Worm (Caenorhabditis elegans): Measurements from ENCODE around the gene Y11D7A.3.

Y11D7A.3 gene

ce11 chrIV:9212121-9212520, 20.8 kb upstream of the Y11D7A.3 start, which contains the start of gene C46C2.6:
Gene C46C2.6 (plus strand): TSS chrIV:9212421.
- TF ChIP-seq C34F6.9 (tag; optimal IDR thresholded peaks at IDR 0.05) (no peak), peb-1 (tag; optimal IDR thresholded peaks at IDR 0.05) (no peak), elt-1 (tag; optimal IDR thresholded peaks at IDR 0.05) (no peak), ztf-4 (tag; optimal IDR thresholded peaks at IDR 0.05) (peak; percentile 10), blmp-1 (tag; optimal IDR thresholded peaks at IDR 0.05; ENCODE audit: insufficient read depth) (no peak), sem-4 (tag; optimal IDR thresholded peaks at IDR 0.05) (no peak)

DNA sequence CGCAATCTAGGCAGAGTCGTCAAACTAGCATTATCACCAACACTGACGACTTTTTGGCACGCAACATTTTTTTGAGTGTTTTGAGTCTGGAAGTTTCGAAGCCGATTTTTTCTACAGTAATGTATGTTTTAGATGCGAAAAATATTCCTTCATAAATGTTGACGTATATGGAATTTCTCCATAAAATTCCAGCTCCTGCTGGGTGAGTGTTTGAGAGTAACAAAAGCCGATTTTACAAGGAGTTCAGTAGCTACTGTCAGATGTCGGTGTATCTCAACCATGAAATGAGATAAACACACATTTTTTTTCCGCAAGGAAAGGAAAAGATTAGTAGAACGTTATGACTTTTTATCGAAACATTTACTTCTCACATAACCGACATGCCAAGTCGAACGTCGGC, 18.1 kb upstream of the Y11D7A.3 start:
- TF ChIP-seq skn-1 (tag; optimal IDR thresholded peaks at IDR 0.05), result no peak
- TF ChIP-seq elt-1 (tag; optimal IDR thresholded peaks at IDR 0.05), result no peak
- no peak for TF ChIP-seq alr-1 (tag; optimal IDR thresholded peaks at IDR 0.05)
- no peak for TF ChIP-seq gmeb-1 (tag; optimal IDR thresholded peaks at IDR 0.05)
- no peak for TF ChIP-seq Y55F3AM.14 (GFP tag; optimal IDR thresholded peaks at IDR 0.05)
- no peak for TF ChIP-seq fos-1 (tag; optimal IDR thresholded peaks at IDR 0.05)
- no peak for TF ChIP-seq ceh-82 (tag; optimal IDR thresholded peaks at IDR 0.05)
- no peak for TF ChIP-seq ztf-1 (GFP tag; conservative IDR thresholded peaks at IDR 0.05)
- no peak for TF ChIP-seq nhr-77 (tag; optimal IDR thresholded peaks at IDR 0.05)

DNA sequence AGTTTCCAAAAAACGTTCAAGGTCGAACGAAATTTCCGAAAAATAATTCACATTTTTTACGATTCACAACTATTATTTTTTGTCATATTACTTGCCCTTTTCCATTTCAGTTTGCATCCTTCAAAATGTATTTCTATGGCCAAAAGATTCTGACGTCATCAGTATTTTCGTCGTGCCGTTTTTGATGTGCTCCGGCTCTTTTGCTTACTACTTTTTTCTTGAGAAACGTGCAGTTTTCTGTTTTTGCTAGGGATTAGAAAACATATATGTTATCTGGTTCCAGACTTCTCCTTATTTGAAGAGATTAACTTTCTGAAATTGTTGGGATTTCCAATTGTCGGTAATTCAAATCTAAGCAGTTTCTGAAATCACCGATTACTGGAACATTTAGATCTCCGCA, 17.1 kb upstream of the Y11D7A.3 start:
- peak; percentile 24 for TF ChIP-seq unc-55 (GFP tag; optimal IDR thresholded peaks at IDR 0.05)
- no peak for TF ChIP-seq nhr-25 (tag; optimal IDR thresholded peaks at IDR 0.05)

DNA sequence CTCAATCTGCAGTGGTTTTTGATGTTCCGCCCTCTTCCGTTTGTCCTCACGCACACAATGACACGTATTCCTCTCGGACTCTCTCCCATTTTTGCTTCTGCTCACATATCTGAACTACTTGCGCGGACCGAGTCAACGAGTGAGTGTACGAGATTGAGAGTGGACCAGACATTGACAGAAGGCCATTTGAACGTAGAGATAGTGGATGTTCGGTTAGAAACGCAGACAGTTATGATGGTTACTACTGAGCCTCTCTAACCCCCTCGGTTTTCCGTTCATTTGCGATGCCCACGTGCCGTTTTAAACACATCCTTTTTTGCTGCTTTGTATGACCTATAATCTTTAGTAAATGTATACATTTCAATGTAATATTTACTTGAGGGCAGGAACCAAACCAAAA, 16.5 kb upstream of the Y11D7A.3 start:
- TF ChIP-seq egl-27 (tag; optimal IDR thresholded peaks at IDR 0.05) (peak; percentile 28), elt-3 (tag; optimal IDR thresholded peaks at IDR 0.05) (no peak), lin-11 (tag; optimal IDR thresholded peaks at IDR 0.05) (peak; percentile 39), gmeb-1 (tag; optimal IDR thresholded peaks at IDR 0.05) (no peak), snpc-4 (tag; optimal IDR thresholded peaks at IDR 0.05) (peak; percentile 7), nhr-12 (tag; optimal IDR thresholded peaks at IDR 0.05) (no peak), C34F6.9 (tag; optimal IDR thresholded peaks at IDR 0.05) (peak; percentile 76), aly-2 (tag; optimal IDR thresholded peaks at IDR 0.05) (no peak), peb-1 (tag; optimal IDR thresholded peaks at IDR 0.05) (no peak), lin-13 (GFP tag; optimal IDR thresholded peaks at IDR 0.05) (no peak), nhr-23 (tag; optimal IDR thresholded peaks at IDR 0.05) (no peak), nhr-6 (tag; optimal IDR thresholded peaks at IDR 0.05) (no peak), mab-5 (tag; optimal IDR thresholded peaks at IDR 0.05) (peak; percentile 25), nhr-77 (tag; optimal IDR thresholded peaks at IDR 0.05) (no peak), Y55F3AM.14 (GFP tag; optimal IDR thresholded peaks at IDR 0.05) (no peak), ztf-4 (tag; optimal IDR thresholded peaks at IDR 0.05) (no peak), elt-1 (tag; optimal IDR thresholded peaks at IDR 0.05) (no peak), lin-39 (tag; optimal IDR thresholded peaks at IDR 0.05) (no peak), nhr-237 (tag; optimal IDR thresholded peaks at IDR 0.05) (no peak), dmd-4 (tag; optimal IDR thresholded peaks at IDR 0.05) (no peak), sma-9 (GFP tag; optimal IDR thresholded peaks at IDR 0.05) (peak; percentile 73), sma-9 (tag; optimal IDR thresholded peaks at IDR 0.05) (no peak), crh-2 (tag; optimal IDR thresholded peaks at IDR 0.05) (peak; percentile 63), skn-1 (tag; optimal IDR thresholded peaks at IDR 0.05) (no peak), fos-1 (tag; optimal IDR thresholded peaks at IDR 0.05) (no peak), nhr-11 (tag; optimal IDR thresholded peaks at IDR 0.05) (no peak), alr-1 (tag; optimal IDR thresholded peaks at IDR 0.05) (no peak), mbf-1 (tag; optimal IDR thresholded peaks at IDR 0.05) (no peak), ZK546.5 (tag; optimal IDR thresholded peaks at IDR 0.05) (no peak), sma-3 (GFP tag; optimal IDR thresholded peaks at IDR 0.05) (no peak), sem-4 (tag; optimal IDR thresholded peaks at IDR 0.05) (peak; percentile 66), nhr-25 (tag; optimal IDR thresholded peaks at IDR 0.05) (no peak), ama-1 (optimal IDR thresholded peaks at IDR 0.05) (no peak), ceh-82 (tag; optimal IDR thresholded peaks at IDR 0.05) (no peak), nhr-10 (tag; optimal IDR thresholded peaks at IDR 0.05) (no peak), ceh-16 (tag; optimal IDR thresholded peaks at IDR 0.05) (no peak), ztf-11 (tag; optimal IDR thresholded peaks at IDR 0.05) (no peak), unc-55 (GFP tag; optimal IDR thresholded peaks at IDR 0.05) (peak; percentile 55), nhr-21 (tag; optimal IDR thresholded peaks at IDR 0.05) (no peak), lsy-2 (tag; optimal IDR thresholded peaks at IDR 0.05) (peak in 1 of 2 experiments; percentile 66), ztf-1 (GFP tag; conservative IDR thresholded peaks at IDR 0.05) (no peak), zag-1 (tag; optimal IDR thresholded peaks at IDR 0.05) (peak; percentile 64), R02D3.7 (tag; optimal IDR thresholded peaks at IDR 0.05) (no peak), unc-39 (tag; optimal IDR thresholded peaks at IDR 0.05) (no peak), nhr-129 (tag; optimal IDR thresholded peaks at IDR 0.05) (peak; percentile 60), F13H6.1 (tag; optimal IDR thresholded peaks at IDR 0.05) (peak; percentile 27), mdl-1 (tag; optimal IDR thresholded peaks at IDR 0.05) (peak; percentile 79 to 89)

All from whole organism, L2 larva.